Fruit fly (Drosophila melanogaster): ENCODE data around the gene smog.
A peak's percentile ranks its signal among the peaks of the same experiment; 100 is the strongest.

smog gene

dm6 chr2L:4907986-4908385 lies 55.3 kb downstream of the smog start (continued):
- TF ChIP-seq CG8290 (GFP tag; optimal IDR thresholded peaks at IDR 0.05) (peak; percentile 11), CG8290 (tag; optimal IDR thresholded peaks at IDR 0.05) (no peak), ind (GFP tag; optimal IDR thresholded peaks at IDR 0.05) (peak; percentile 54), CG2202 (tag; optimal IDR thresholded peaks at IDR 0.05) (peak; percentile 14), CG7271 (tag; optimal IDR thresholded peaks at IDR 0.05) (no peak), emc (GFP tag; optimal IDR thresholded peaks at IDR 0.05) (no peak), wek (GFP tag; optimal IDR thresholded peaks at IDR 0.05) (peak; percentile 43), HHEX (GFP tag; optimal IDR thresholded peaks at IDR 0.05) (peak; percentile 74), lilli (GFP tag; optimal IDR thresholded peaks at IDR 0.05) (peak; percentile 17), Trl (optimal IDR thresholded peaks at IDR 0.05) (no peak), Trl (GFP tag; optimal IDR thresholded peaks at IDR 0.05) (no peak), danr (GFP tag; IDR thresholded peaks at IDR 0.05) (peak; percentile 56; the same call in 1 of the 2 replicates), lov (optimal IDR thresholded peaks at IDR 0.05) (no peak), lov (GFP tag; IDR thresholded peaks at IDR 0.05) (no peak), CG14667 (GFP tag; IDR thresholded peaks at IDR 0.05) (no peak), Spps (tag; optimal IDR thresholded peaks at IDR 0.05) (no peak), sug (tag; optimal IDR thresholded peaks at IDR 0.05) (peak; percentile 30), Dp (GFP tag; optimal IDR thresholded peaks at IDR 0.05) (no peak), CG13775 (GFP tag; optimal IDR thresholded peaks at IDR 0.05) (no peak), MESR4 (GFP tag; optimal IDR thresholded peaks at IDR 0.05) (no peak), da (GFP tag; optimal IDR thresholded peaks at IDR 0.05) (no peak), CG2116 (GFP tag; optimal IDR thresholded peaks at IDR 0.05) (peak; percentile 35), tap (tag; optimal IDR thresholded peaks at IDR 0.05) (peak; percentile 80), abd-A (tag; optimal IDR thresholded peaks at IDR 0.05) (no peak), B-H1 (GFP tag; IDR thresholded peaks at IDR 0.05) (peak; percentile 51; the same call in 2 of the 3 replicates), tna (GFP tag; IDR thresholded peaks at IDR 0.05; ENCODE audit: partially characterized antibody) (no peak), CG31365 (tag; optimal IDR thresholded peaks at IDR 0.05) (no peak), CG31441 (GFP tag; IDR thresholded peaks at IDR 0.05) (peak; percentile 93), fd96Cb (tag; optimal IDR thresholded peaks at IDR 0.05) (peak; percentile 77), CG33557 (GFP tag; optimal IDR thresholded peaks at IDR 0.05) (no peak), Jarid2 (GFP tag; optimal IDR thresholded peaks at IDR 0.05) (peak; percentile 17), CG32532 (GFP tag; IDR thresholded peaks at IDR 0.05) (no peak), sens (GFP tag) (peak; percentile 90), CG8089 (GFP tag; optimal IDR thresholded peaks at IDR 0.05) (no peak), CG11247 (GFP tag; IDR thresholded peaks at IDR 0.05) (peak; percentile 20; the same call in 1 of the 2 replicates), Deaf1 (tag; optimal IDR thresholded peaks at IDR 0.05) (peak; percentile 24), YL-1 (GFP tag; optimal IDR thresholded peaks at IDR 0.05) (no peak), CG4360 (GFP tag; IDR thresholded peaks at IDR 0.05) (no peak), kay (GFP tag; optimal IDR thresholded peaks at IDR 0.05) (no peak), CG17612 (GFP tag; IDR thresholded peaks at IDR 0.05) (no peak), lola (GFP tag; optimal IDR thresholded peaks at IDR 0.05) (peak in 1 of 3 experiments; percentile 43), Adf1 (GFP tag; IDR thresholded peaks at IDR 0.05) (no peak), CG11085 (GFP tag; IDR thresholded peaks at IDR 0.05) (no peak), tx (GFP tag; optimal IDR thresholded peaks at IDR 0.05) (no peak), Myb (GFP tag; optimal IDR thresholded peaks at IDR 0.05) (no peak), schlank (tag; optimal IDR thresholded peaks at IDR 0.05) (no peak), croc (GFP tag; conservative IDR thresholded peaks at IDR 0.05) (peak; percentile 17; the same call in 2 of the 3 replicates), ttk (GFP tag; IDR thresholded peaks at IDR 0.05) (peak; percentile 84), CG7987 (GFP tag; optimal IDR thresholded peaks at IDR 0.05) (peak; percentile 44), pan (optimal IDR thresholded peaks at IDR 0.05) (no peak), pan (GFP tag; optimal IDR thresholded peaks at IDR 0.05 in 1 of 2, IDR thresholded peaks at IDR 0.05 in 1 of 2) (peak in 1 of 2 experiments; percentile 83), HLH4C (GFP tag; IDR thresholded peaks at IDR 0.05; ENCODE audit: partially characterized antibody) (no peak), CG3065 (GFP tag; optimal IDR thresholded peaks at IDR 0.05) (no peak)
